Fruit fly (Drosophila melanogaster) whole organism, adult: ENCODE data around the gene wds.

Experiments used
- CG11617 ChIP-seq: fragments of 200-800 bp; sonication (Bioruptor generic); optimal IDR thresholded peaks from 2 replicates; lab custom pipeline; 2017; ENCODE audit warnings: mild to moderate bottlenecking, missing biosample characterization, missing genetic modification reagents, missing genetic modification characterization
- CG12768 ChIP-seq: fragments of 200-800 bp; sonication (Bioruptor generic); optimal IDR thresholded peaks from 2 replicates; lab custom pipeline; 2017; ENCODE audit warnings: missing biosample characterization, missing genetic modification characterization, mild to moderate bottlenecking, moderate library complexity, missing genetic modification reagents
- CG14711 ChIP-seq: fragments of 200-800 bp; sonication (Bioruptor generic); optimal IDR thresholded peaks from 2 replicates; lab custom pipeline; 2018; ENCODE audit warnings: missing biosample characterization, mild to moderate bottlenecking, missing genetic modification characterization, moderate library complexity
- CG1620 ChIP-seq: fragments of 200-800 bp; sonication (Bioruptor generic); optimal IDR thresholded peaks from 2 replicates; lab custom pipeline; 2016; ENCODE audit warnings: missing biosample characterization, missing genetic modification characterization
- CG33017 ChIP-seq: fragments of 200-800 bp; sonication (Bioruptor generic); optimal IDR thresholded peaks from 2 replicates; lab custom pipeline; 2018; ENCODE audit warnings: missing biosample characterization, mild to moderate bottlenecking, missing genetic modification characterization, moderate library complexity
- CG5204 ChIP-seq: fragments of 200-800 bp; sonication (Bioruptor generic); optimal IDR thresholded peaks from 2 replicates; lab custom pipeline; 2016; ENCODE audit warnings: missing biosample characterization, missing genetic modification characterization
- CG7045 ChIP-seq: fragments of 200-800 bp; sonication (Bioruptor generic); optimal IDR thresholded peaks from 2 replicates; lab custom pipeline; 2017; ENCODE audit warnings: missing biosample characterization, mild to moderate bottlenecking, missing genetic modification characterization
- CG7101 ChIP-seq: fragments of 200-800 bp; sonication (Bioruptor generic); optimal IDR thresholded peaks from 2 replicates; lab custom pipeline; 2018; ENCODE audit warnings: missing biosample characterization, mild to moderate bottlenecking, missing genetic modification characterization, moderate library complexity
- Clk ChIP-seq: fragments of 200-800 bp; sonication (Bioruptor generic); optimal IDR thresholded peaks from 2 replicates; lab custom pipeline; 2017; ENCODE audit warnings: missing biosample characterization, missing genetic modification characterization
- Crg-1 ChIP-seq: fragments of 200-800 bp; sonication (Bioruptor generic); optimal IDR thresholded peaks from 2 replicates; lab custom pipeline; 2016; ENCODE audit warnings: missing biosample characterization, missing genetic modification characterization
- Hr96 ChIP-seq: fragments of 200-800 bp; sonication (Bioruptor generic); optimal IDR thresholded peaks from 2 replicates; lab custom pipeline; 2016; ENCODE audit warnings: missing biosample characterization, missing genetic modification characterization
- Mnt ChIP-seq: fragments of 200-800 bp; sonication (Bioruptor generic); optimal IDR thresholded peaks from 2 replicates; lab custom pipeline; 2016; ENCODE audit warnings: missing biosample characterization, mild to moderate bottlenecking, missing genetic modification characterization
- bab1 ChIP-seq: fragments of 200-800 bp; sonication (Bioruptor generic); optimal IDR thresholded peaks from 3 replicates; lab custom pipeline; 2019; ENCODE audit warnings: missing biosample characterization, mild to moderate bottlenecking, missing genetic modification characterization, moderate library complexity
- cic ChIP-seq: fragments of 200-800 bp; sonication (Bioruptor generic); optimal IDR thresholded peaks from 2 replicates; lab custom pipeline; 2017; ENCODE audit warnings: missing biosample characterization, mild to moderate bottlenecking, missing genetic modification characterization, moderate library complexity
- cnc ChIP-seq, 2 experiments: fragments of >200 bp; optimal IDR thresholded peaks; 2 replicates each; lab custom pipeline; 2017
- kay ChIP-seq: fragments of 200-800 bp; sonication (Bioruptor generic); peaks from one replicate; lab custom pipeline; 2016; ENCODE audit warnings: missing biosample characterization, missing genetic modification characterization, borderline replicate concordance
- ovo ChIP-seq: fragments of 200-800 bp; sonication (Bioruptor generic); optimal IDR thresholded peaks from 2 replicates; lab custom pipeline; 2016; ENCODE audit warnings: missing biosample characterization, missing genetic modification characterization
- pad ChIP-seq: fragments of 200-800 bp; sonication (Bioruptor generic); optimal IDR thresholded peaks from 3 replicates; lab custom pipeline; 2017; ENCODE audit warnings: missing biosample characterization, missing genetic modification characterization, mild to moderate bottlenecking, moderate library complexity, missing genetic modification reagents
- tj ChIP-seq: fragments of 200-800 bp; sonication (Bioruptor generic); optimal IDR thresholded peaks from 3 replicates; lab custom pipeline; 2017; ENCODE audit warnings: missing biosample characterization, mild to moderate bottlenecking, missing genetic modification characterization, moderate library complexity
- toe ChIP-seq: fragments of 200-800 bp; sonication (Bioruptor generic); optimal IDR thresholded peaks from 2 replicates; lab custom pipeline; 2016; ENCODE audit warnings: missing biosample characterization, missing genetic modification characterization

wds gene

DNA sequence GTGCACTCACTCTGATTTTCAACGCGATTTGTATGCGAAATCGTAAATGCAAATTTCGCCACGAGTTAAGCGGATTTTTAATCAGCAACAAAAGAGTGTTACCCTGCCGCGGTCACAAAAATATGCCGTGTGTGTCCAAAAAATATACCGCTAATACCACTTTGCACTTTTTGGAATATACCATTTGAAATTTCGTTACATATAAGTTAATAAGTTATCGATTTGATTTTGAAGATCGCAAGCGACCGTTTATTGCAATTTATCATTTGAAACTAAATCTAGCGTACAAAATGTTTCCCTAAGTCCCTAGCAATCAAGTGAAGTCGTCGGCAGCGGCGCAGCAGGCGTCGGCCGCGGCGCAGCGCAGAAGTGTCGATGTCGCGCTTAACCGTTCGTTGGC, 24.5 kb downstream of the wds start, which contains the start of gene eIF3g1:
Gene eIF3g1 (minus strand): TSS at position 101 of the 400 bp plus-strand sequence.
- TF ChIP-seq Mnt, result peak; percentile 22

DNA sequence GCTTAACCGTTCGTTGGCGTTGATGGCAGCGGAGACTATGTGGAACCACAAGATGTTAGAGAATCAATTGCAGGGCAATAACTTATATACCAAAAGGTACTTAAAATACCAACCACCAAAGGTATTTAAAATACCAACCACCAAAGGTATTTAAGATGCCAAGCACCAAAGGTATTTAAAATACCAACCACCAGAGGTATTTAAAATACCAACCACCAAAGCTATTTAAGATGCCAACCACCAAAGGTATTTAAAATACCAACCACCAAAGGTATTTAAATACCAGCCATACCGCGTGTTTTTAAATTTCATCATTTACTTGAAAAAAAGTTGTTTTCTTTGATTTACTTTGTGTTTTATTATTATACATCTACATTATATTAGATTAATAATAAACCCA, 31.6 kb downstream of the wds start:
- TF ChIP-seq CG11617 (no peak), ovo (GFP tag; lab: Kevin White, UChicago) (no peak)

DNA sequence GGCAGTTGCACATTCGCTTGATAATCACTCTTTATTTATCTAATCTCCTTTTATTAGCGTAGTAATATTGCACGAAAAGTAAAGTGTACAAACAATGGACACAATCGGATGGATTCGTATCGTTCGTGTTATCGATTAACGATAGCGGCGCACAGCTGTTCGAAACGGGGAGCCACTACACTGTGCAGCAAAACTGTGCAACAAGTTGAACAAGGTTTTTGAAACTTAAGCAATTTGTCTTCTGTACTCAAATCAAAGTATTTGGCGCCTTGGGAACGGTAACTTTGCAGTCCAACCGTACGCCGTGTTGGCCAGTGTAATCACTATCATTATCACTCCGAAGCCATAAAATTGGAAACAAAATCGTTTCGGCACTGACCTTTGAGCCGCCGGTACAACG, 33.9 kb downstream of the wds start, which contains the start of the genes Tsp3A and Seipin:
Gene Tsp3A (minus strand): TSS at position 88 of the 400 bp plus-strand sequence.
Gene Seipin (plus strand): TSS at position 149 of the 400 bp plus-strand sequence.
- TF ChIP-seq cnc (optimal IDR thresholded peaks at IDR 0.05; lab: Kevin White, UChicago) (no peak), pad (GFP tag; lab: Kevin White, UChicago) (peak; percentile 75), CG5204 (GFP tag; lab: Kevin White, UChicago) (no peak), Crg-1 (GFP tag; lab: Kevin White, UChicago) (peak; percentile 51), CG12768 (peak; percentile 97), Hr96 (no peak), ovo (GFP tag; lab: Kevin White, UChicago) (peak; percentile 30), tj (GFP tag; lab: Kevin White, UChicago) (peak; percentile 87), CG33017 (tag; lab: Kevin White, UChicago) (peak; percentile 83), Mnt (peak; percentile 61), CG7045 (GFP tag; lab: Kevin White, UChicago) (peak; percentile 79), Clk (GFP tag; lab: Kevin White, UChicago) (peak; percentile 67), cic (GFP tag; lab: Kevin White, UChicago) (peak; percentile 60), CG11617 (peak; percentile 88), CG14711 (peak; percentile 84), bab1 (peak; percentile 84), CG1620 (GFP tag; lab: Kevin White, UChicago) (peak; percentile 48), kay (no peak), toe (GFP tag; lab: Kevin White, UChicago) (no peak), CG7101 (tag; lab: Kevin White, UChicago) (peak; percentile 88)

DNA sequence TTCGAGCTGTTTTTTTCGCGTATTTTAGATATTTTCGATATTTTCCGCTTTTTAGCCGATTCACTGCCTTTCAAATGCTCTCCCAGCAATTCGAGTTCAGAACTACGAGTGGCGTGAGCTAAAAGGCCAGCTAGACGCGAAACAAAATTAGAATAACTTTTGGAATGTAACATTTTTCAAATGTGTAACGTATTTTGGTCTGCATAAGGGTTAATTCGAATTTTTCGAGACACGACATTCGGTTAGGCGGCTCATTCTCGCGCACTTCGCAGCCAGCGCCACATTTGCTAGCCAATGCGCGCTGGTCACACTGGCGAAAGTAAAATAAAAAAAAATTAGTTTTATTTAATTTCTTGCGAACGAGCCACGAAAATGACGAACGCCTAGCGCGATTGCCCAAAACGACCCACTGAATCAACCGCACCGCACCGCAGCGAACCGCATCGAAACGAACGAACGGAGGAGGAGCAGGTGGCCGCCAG, 38.8 kb downstream of the wds start, which contains the start of the genes brv3 and Pi4KIIIalpha:
Gene brv3 (minus strand): TSS at position 51 of the 482 bp plus-strand sequence.
Gene Pi4KIIIalpha (plus strand): TSS at position 280 of the 482 bp plus-strand sequence.
- TF ChIP-seq bab1 (peak; percentile 6), Mnt (peak; percentile 2), cic (GFP tag; lab: Kevin White, UChicago) (no peak)

DNA sequence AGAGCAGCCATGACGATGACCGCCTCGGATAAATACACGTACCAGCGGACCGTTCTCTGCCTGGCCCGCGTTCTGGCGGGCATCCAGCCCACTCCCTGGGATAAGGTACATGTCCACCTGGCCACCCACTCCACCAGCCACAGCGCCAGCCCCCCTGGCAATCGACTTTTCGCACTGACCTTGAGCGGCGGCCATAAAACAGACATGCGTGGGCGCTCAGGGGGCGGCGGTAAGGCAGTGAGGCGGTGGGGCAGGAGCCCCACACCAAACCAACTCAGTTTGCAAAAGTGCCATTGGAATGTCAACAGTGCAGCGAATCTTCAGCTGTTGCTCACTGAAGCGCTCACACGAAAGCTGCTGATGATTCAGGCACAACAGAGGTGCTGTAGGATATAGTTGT, 39.2 kb downstream of the wds start:
- TF ChIP-seq ovo (GFP tag; lab: Kevin White, UChicago) (no peak), Clk (GFP tag; lab: Kevin White, UChicago) (no peak), cnc (optimal IDR thresholded peaks at IDR 0.05; lab: Kevin White, UChicago) (no peak), CG11617 (no peak), tj (GFP tag; lab: Kevin White, UChicago) (no peak), kay (no peak), cic (GFP tag; lab: Kevin White, UChicago) (no peak), CG14711 (no peak), toe (GFP tag; lab: Kevin White, UChicago) (no peak), CG5204 (GFP tag; lab: Kevin White, UChicago) (no peak), CG7101 (tag; lab: Kevin White, UChicago) (no peak), CG33017 (tag; lab: Kevin White, UChicago) (no peak), Crg-1 (GFP tag; lab: Kevin White, UChicago) (no peak), Hr96 (no peak), Mnt (no peak)

DNA sequence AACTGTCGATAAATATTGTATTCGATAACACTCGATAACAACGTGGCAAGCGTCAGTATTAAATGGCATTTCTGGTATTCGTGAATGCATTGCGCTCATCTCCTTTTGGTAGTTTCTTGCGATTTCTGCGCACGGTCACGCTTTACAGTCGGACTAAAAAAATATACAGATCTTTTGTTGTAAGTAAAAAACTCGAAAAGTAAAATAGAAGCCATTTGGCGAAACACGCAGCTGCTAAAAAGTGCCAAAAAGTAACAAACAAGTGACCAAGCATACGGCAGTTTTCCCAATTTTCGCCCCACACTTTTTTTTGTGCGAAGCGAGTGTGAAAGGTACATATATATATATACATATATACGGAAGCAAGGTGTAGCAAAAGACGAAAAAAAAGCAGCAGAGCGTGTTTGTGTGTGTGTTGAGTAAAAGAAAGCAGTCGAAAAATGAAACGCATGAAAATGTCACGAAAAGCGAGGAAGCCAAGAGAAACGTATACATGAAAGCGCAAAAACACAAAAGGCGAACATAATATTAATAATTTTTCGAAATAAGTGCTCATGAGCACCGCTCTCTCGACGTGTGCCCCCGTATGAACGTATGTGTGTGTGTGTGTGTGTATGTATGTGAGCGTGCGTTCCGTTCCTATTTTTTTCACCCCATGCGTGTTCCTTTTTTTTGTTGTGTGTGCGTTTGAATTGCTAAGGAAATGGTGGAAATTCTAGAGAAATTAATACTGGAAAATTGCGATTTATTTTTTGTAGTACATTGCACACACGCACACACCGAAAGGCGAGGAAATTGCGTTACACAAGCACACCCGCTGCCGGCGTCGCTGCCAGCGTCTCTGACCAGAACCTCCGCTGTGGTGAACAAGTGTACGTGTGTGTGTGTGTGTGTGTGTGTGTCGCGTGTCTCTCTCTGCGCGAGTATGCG, 48.3 kb downstream of the wds start, which contains the start of gene sgg:
Gene sgg (plus strand): TSS at position 106 of the 930 bp plus-strand sequence.
- TF ChIP-seq Mnt (peak; percentile 52), CG12768 (no peak), bab1 (peak; percentile 60)

DNA sequence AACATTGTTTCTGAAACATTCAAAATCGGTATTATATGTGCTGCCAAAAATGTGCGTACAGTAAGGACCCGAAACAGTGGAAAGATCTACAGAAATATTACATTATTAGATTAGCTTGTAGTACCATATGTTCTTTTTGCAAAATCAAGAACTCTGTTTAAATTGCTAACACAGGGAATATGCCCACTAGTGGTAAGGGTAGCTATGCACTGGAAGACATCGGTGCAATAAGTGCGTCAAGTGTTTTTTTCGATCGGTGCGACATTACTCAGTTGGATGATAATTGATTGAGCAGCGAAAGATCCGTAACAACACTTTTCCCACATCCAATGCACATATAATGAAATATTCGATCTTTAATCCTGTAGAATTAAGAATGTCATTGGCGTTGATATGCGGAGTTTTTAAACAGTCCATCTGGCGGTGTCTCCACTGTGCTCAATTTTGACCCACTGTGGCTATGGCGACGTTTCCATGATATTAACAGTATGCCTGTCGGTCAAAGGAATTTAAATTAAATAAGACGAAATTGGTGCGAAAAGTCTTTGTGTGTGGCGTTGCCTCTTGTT, 49.4 kb downstream of the wds start:
- TF ChIP-seq bab1 (no peak), CG7045 (GFP tag; lab: Kevin White, UChicago) (peak; percentile 35), CG14711 (peak; percentile 4), tj (GFP tag; lab: Kevin White, UChicago) (no peak), pad (GFP tag; lab: Kevin White, UChicago) (no peak), CG1620 (GFP tag; lab: Kevin White, UChicago) (peak; percentile 8), CG7101 (tag; lab: Kevin White, UChicago) (peak; percentile 6)
